Worm (Caenorhabditis elegans) whole organism, L3 larva: ENCODE data around the gene nlp-71.

Source experiments
- aly-2 ChIP-seq: fragments of 150-350 bp; optimal IDR thresholded peaks from 2 replicates; lab custom pipeline; 2014; ENCODE audit warnings: missing biosample characterization, missing genetic modification characterization
- ceh-82 ChIP-seq: fragments of 150-350 bp; optimal IDR thresholded peaks from 2 replicates; lab custom pipeline; 2014; ENCODE audit warnings: missing biosample characterization, missing genetic modification characterization
- elt-3 ChIP-seq, 3 experiments: fragments of 150-350 bp in 1 of 3; sonication (generic microtip) in 2 of 3; optimal IDR thresholded peaks; 2 replicates in 2 of 3; 4 replicates in 1 of 3; lab custom pipeline; 2014 to 2017; ENCODE audit warnings: missing biosample characterization in 3 of 3, missing genetic modification characterization in 3 of 3
- fos-1 ChIP-seq: fragments of 150-350 bp; optimal IDR thresholded peaks from 2 replicates; lab custom pipeline; 2014; ENCODE audit warnings: missing biosample characterization, missing genetic modification characterization
- lin-39 ChIP-seq: fragments of 150-350 bp; optimal IDR thresholded peaks from 2 replicates; lab custom pipeline; 2018; ENCODE audit warnings: missing biosample characterization, missing genetic modification reagents, missing genetic modification characterization
- mdl-1 ChIP-seq: fragments of 150-350 bp; optimal IDR thresholded peaks from 2 replicates; lab custom pipeline; 2014; ENCODE audit warnings: missing biosample characterization, missing genetic modification characterization
- pqm-1 ChIP-seq: fragments of 150-350 bp; optimal IDR thresholded peaks from 2 replicates; lab custom pipeline; 2017; ENCODE audit warnings: missing biosample characterization, missing genetic modification characterization, inconsistent platforms
- snpc-4 ChIP-seq: fragments of 150-350 bp; optimal IDR thresholded peaks from 2 replicates; lab custom pipeline; 2014; ENCODE audit warnings: missing biosample characterization, missing genetic modification characterization
- zag-1 ChIP-seq: fragments of 150-350 bp; optimal IDR thresholded peaks from 2 replicates; lab custom pipeline; 2014; ENCODE audit warnings: missing biosample characterization, missing genetic modification characterization

- TF ChIP-seq mdl-1 (no peak), elt-3 (tag; optimal IDR thresholded peaks at IDR 0.05; lab: Kevin White, UChicago) (no peak), snpc-4 (tag; lab: Kevin White, UChicago) (peak; percentile 79), ceh-82 (tag; lab: Kevin White, UChicago) (no peak), pqm-1 (tag; lab: Kevin White, UChicago) (no peak), fos-1 (tag; lab: Kevin White, UChicago) (no peak), lin-39 (tag; lab: Kevin White, UChicago) (peak; percentile 63), aly-2 (tag; lab: Kevin White, UChicago) (no peak), zag-1 (tag; lab: Kevin White, UChicago) (no peak)
These were observed 36.8 kb downstream of the nlp-71 start, which contains the start of the genes hrpf-2 and bli-6 for ce11 chrIV:6376473-6377115.
